Fruit fly (Drosophila melanogaster) whole organism, embryonic: ENCODE measurements around the gene RpL34b.
A peak's percentile ranks its signal among the peaks of the same experiment; 100 is the strongest.

ENCODE experiments used
- ATbp ChIP-seq: fragments of 200-800 bp; sonication (Bioruptor generic); optimal IDR thresholded peaks from 2 replicates; lab custom pipeline; 2017; ENCODE audit warnings: missing biosample characterization, mild to moderate bottlenecking, missing genetic modification characterization, missing genetic modification reagents
- BEAF-32 ChIP-seq: fragments of 200-800 bp; sonication (Bioruptor generic); optimal IDR thresholded peaks from 3 replicates; lab custom pipeline; 2017; ENCODE audit warnings: missing biosample characterization, missing genetic modification characterization, mild to moderate bottlenecking, moderate library complexity, missing genetic modification reagents
- CG10654 ChIP-seq: fragments of 200-800 bp; sonication (Bioruptor generic); optimal IDR thresholded peaks from 2 replicates; lab custom pipeline; 2016; ENCODE audit warnings: missing biosample characterization, missing genetic modification characterization
- CG12071 ChIP-seq: fragments of 200-800 bp; sonication (Bioruptor generic); optimal IDR thresholded peaks from 3 replicates; lab custom pipeline; 2018; ENCODE audit warnings: missing biosample characterization, mild to moderate bottlenecking, missing genetic modification characterization
- CG13296 ChIP-seq: fragments of 200-800 bp; sonication (Bioruptor generic); optimal IDR thresholded peaks from 3 replicates; lab custom pipeline; 2018; ENCODE audit warnings: missing biosample characterization, mild to moderate bottlenecking, missing genetic modification characterization
- CG1602 ChIP-seq: fragments of 200-800 bp; sonication (Bioruptor generic); optimal IDR thresholded peaks from 3 replicates; lab custom pipeline; 2016; ENCODE audit warnings: missing biosample characterization, missing genetic modification characterization
- CG17359 ChIP-seq: fragments of 200-800 bp; sonication (Bioruptor generic); optimal IDR thresholded peaks from 3 replicates; lab custom pipeline; 2018; ENCODE audit warnings: missing biosample characterization, mild to moderate bottlenecking, missing genetic modification characterization, moderate library complexity
- CG17385 ChIP-seq: fragments of 200-800 bp; sonication (Bioruptor generic); optimal IDR thresholded peaks from 3 replicates; lab custom pipeline; 2018; ENCODE audit warnings: missing biosample characterization, mild to moderate bottlenecking, missing genetic modification characterization
- CG17612 ChIP-seq: fragments of 200-800 bp; sonication (Bioruptor generic); IDR thresholded peaks from 2 replicates; pipeline ENCODE4 v1.3.6; 2022; ENCODE audit warnings: missing biosample characterization, missing genetic modification characterization
- CG18619 ChIP-seq: fragments of 200-800 bp; sonication (Bioruptor generic); optimal IDR thresholded peaks from 3 replicates; lab custom pipeline; 2017; ENCODE audit warnings: missing biosample characterization, mild to moderate bottlenecking, missing genetic modification characterization
- CG31224 ChIP-seq: fragments of 200-800 bp; sonication (Bioruptor generic); IDR thresholded peaks from 2 replicates; pipeline ENCODE4 v1.3.6; 2022; ENCODE audit warnings: missing biosample characterization, missing genetic modification characterization
- CG3281 ChIP-seq: fragments of 200-800 bp; sonication (Bioruptor generic); optimal IDR thresholded peaks from 3 replicates; lab custom pipeline; 2017; ENCODE audit warnings: missing biosample characterization, mild to moderate bottlenecking, missing genetic modification characterization
- CG33213 ChIP-seq: fragments of 200-800 bp; sonication (Bioruptor generic); optimal IDR thresholded peaks from 3 replicates; lab custom pipeline; 2016; ENCODE audit warnings: missing biosample characterization, missing genetic modification characterization
- CG34376 ChIP-seq: fragments of 200-800 bp; sonication (Bioruptor generic); optimal IDR thresholded peaks from 2 replicates; lab custom pipeline; 2018; ENCODE audit warnings: missing biosample characterization, mild to moderate bottlenecking, missing genetic modification characterization
- CG3847 ChIP-seq: fragments of 200-800 bp; sonication (Bioruptor generic); IDR thresholded peaks from 2 replicates; pipeline ENCODE4 v1.3.6; 2022; ENCODE audit warnings: missing biosample characterization, missing genetic modification characterization
- CG5245 ChIP-seq: fragments of 200-800 bp; sonication (Bioruptor generic); optimal IDR thresholded peaks from 3 replicates; lab custom pipeline; 2016; ENCODE audit warnings: missing biosample characterization, missing genetic modification characterization
- CG6175 ChIP-seq: fragments of 200-800 bp; sonication (Bioruptor generic); IDR thresholded peaks from 3 replicates; pipeline ENCODE4 v1.3.6; 2022; ENCODE audit warnings: missing biosample characterization, missing genetic modification characterization
- CG6765 ChIP-seq: fragments of 200-800 bp; sonication (Bioruptor generic); optimal IDR thresholded peaks from 3 replicates; lab custom pipeline; 2017; ENCODE audit warnings: missing biosample characterization, mild to moderate bottlenecking, missing genetic modification characterization
- CG7928 ChIP-seq: fragments of 200-800 bp; sonication (Bioruptor generic); optimal IDR thresholded peaks from 2 replicates; lab custom pipeline; 2017; ENCODE audit warnings: missing biosample characterization, mild to moderate bottlenecking, missing genetic modification characterization
- CG8089 ChIP-seq: fragments of 200-800 bp; sonication (Bioruptor generic); optimal IDR thresholded peaks from 3 replicates; lab custom pipeline; 2016; ENCODE audit warnings: missing biosample characterization, missing genetic modification characterization
- CG9437 ChIP-seq: fragments of 200-800 bp; sonication (Bioruptor generic); optimal IDR thresholded peaks from 2 replicates; lab custom pipeline; 2018; ENCODE audit warnings: missing biosample characterization, mild to moderate bottlenecking, missing genetic modification characterization
- CG9727 ChIP-seq: fragments of 200-800 bp; sonication (Bioruptor generic); optimal IDR thresholded peaks from 3 replicates; lab custom pipeline; 2017; ENCODE audit warnings: missing biosample characterization, mild to moderate bottlenecking, missing genetic modification characterization
- Chrac-16 ChIP-seq: fragments of 200-800 bp; sonication (Bioruptor generic); optimal IDR thresholded peaks from 3 replicates; lab custom pipeline; 2016; ENCODE audit warnings: missing biosample characterization, missing genetic modification characterization
- Elba2 ChIP-seq: fragments of 200-800 bp; sonication (Bioruptor generic); optimal IDR thresholded peaks from 3 replicates; lab custom pipeline; 2016; ENCODE audit warnings: missing biosample characterization, missing genetic modification characterization
- Fer1 ChIP-seq: fragments of 200-800 bp; sonication (Bioruptor generic); optimal IDR thresholded peaks from 2 replicates; lab custom pipeline; 2017; ENCODE audit warnings: missing biosample characterization, mild to moderate bottlenecking, missing genetic modification characterization
- H2.0 ChIP-seq: fragments of 200-800 bp; sonication (Bioruptor generic); IDR thresholded peaks from 2 replicates; pipeline ENCODE4 v1.3.6; 2022; ENCODE audit warnings: missing biosample characterization, missing genetic modification characterization
- Hr39 ChIP-seq: fragments of >200 bp; optimal IDR thresholded peaks from 2 replicates; lab custom pipeline; 2017
- Hr78 ChIP-seq, 2 experiments: fragments of 200-800 bp in 1 of 2; fragments of >200 bp in 1 of 2; sonication (Bioruptor generic) in 1 of 2; optimal IDR thresholded peaks; 2 replicates each; lab custom pipeline; 2017 to 2019; ENCODE audit warnings: missing biosample characterization in 2 of 2, missing genetic modification characterization in 2 of 2, mild to moderate bottlenecking in 1 of 2, moderate library complexity in 1 of 2
- Kr ChIP-seq: fragments of 200-800 bp; sonication (Bioruptor generic); optimal IDR thresholded peaks from 2 replicates; lab custom pipeline; 2017; ENCODE audit warnings: missing biosample characterization, mild to moderate bottlenecking, missing genetic modification characterization
- Lim3 ChIP-seq: fragments of 200-800 bp; sonication (Bioruptor generic); IDR thresholded peaks from 2 replicates; pipeline ENCODE4 v1.3.6; 2022; ENCODE audit warnings: missing biosample characterization, missing genetic modification characterization
- Six4 ChIP-seq: fragments of 200-800 bp; sonication (Bioruptor generic); optimal IDR thresholded peaks from 2 replicates; lab custom pipeline; 2016; ENCODE audit warnings: missing biosample characterization, missing genetic modification characterization
- TFAM ChIP-seq: fragments of 200-800 bp; sonication (Bioruptor generic); optimal IDR thresholded peaks from 2 replicates; lab custom pipeline; 2017; ENCODE audit warnings: missing biosample characterization, missing genetic modification characterization, inconsistent platforms
- ato ChIP-seq: fragments of 200-800 bp; sonication (Bioruptor generic); IDR thresholded peaks from 2 replicates; pipeline ENCODE4 v1.3.6; 2022; ENCODE audit warnings: missing biosample characterization, missing genetic modification characterization; ENCODE audit not compliant: partially characterized antibody
- br ChIP-seq: fragments of >200 bp; optimal IDR thresholded peaks from 2 replicates; lab custom pipeline; 2017
- caup ChIP-seq: fragments of 200-800 bp; sonication (Bioruptor generic); optimal IDR thresholded peaks from 3 replicates; lab custom pipeline; 2017; ENCODE audit warnings: missing biosample characterization, mild to moderate bottlenecking, missing genetic modification characterization, moderate library complexity; ENCODE audit not compliant: severe bottlenecking
- en ChIP-seq: fragments of 200-800 bp; sonication (Bioruptor generic); optimal IDR thresholded peaks from 2 replicates; lab custom pipeline; 2016; ENCODE audit warnings: missing biosample characterization, missing genetic modification characterization
- ftz-f1 ChIP-seq: fragments of 200-800 bp; sonication (Bioruptor generic); optimal IDR thresholded peaks from 2 replicates; lab custom pipeline; 2016; ENCODE audit warnings: missing biosample characterization, missing genetic modification characterization
- her ChIP-seq: fragments of 200-800 bp; sonication (Bioruptor generic); optimal IDR thresholded peaks from 2 replicates; lab custom pipeline; 2016; ENCODE audit warnings: missing biosample characterization, missing genetic modification characterization
- lmd ChIP-seq: fragments of 200-800 bp; sonication (Bioruptor generic); IDR thresholded peaks from 2 replicates; pipeline ENCODE4 v1.3.6; 2022; ENCODE audit warnings: missing biosample characterization, missing genetic modification characterization
- mam ChIP-seq: fragments of 200-800 bp; sonication (Bioruptor generic); optimal IDR thresholded peaks from 3 replicates; lab custom pipeline; 2016; ENCODE audit warnings: missing biosample characterization, missing genetic modification characterization
- nerfin-1 ChIP-seq: fragments of 200-800 bp; sonication (Bioruptor generic); optimal IDR thresholded peaks from 3 replicates; lab custom pipeline; 2019; ENCODE audit warnings: missing biosample characterization, mild to moderate bottlenecking, missing genetic modification characterization, moderate library complexity
- pb ChIP-seq: fragments of 200-800 bp; sonication (Bioruptor generic); optimal IDR thresholded peaks from 3 replicates; lab custom pipeline; 2016; ENCODE audit warnings: missing biosample characterization, missing genetic modification characterization
- sens ChIP-seq: fragments of 200-800 bp; sonication (Bioruptor generic); peaks from one replicate; lab custom pipeline; 2016; ENCODE audit warnings: missing biosample characterization, missing genetic modification characterization
- shn ChIP-seq: fragments of 200-800 bp; sonication (Bioruptor generic); optimal IDR thresholded peaks from 3 replicates; lab custom pipeline; 2016; ENCODE audit warnings: missing biosample characterization, missing genetic modification characterization
- sob ChIP-seq: fragments of 200-800 bp; sonication (Bioruptor generic); IDR thresholded peaks from 2 replicates; pipeline ENCODE4 v1.3.6; 2022; ENCODE audit warnings: missing biosample characterization, missing genetic modification characterization
- sr ChIP-seq: fragments of 200-800 bp; sonication (Bioruptor generic); IDR thresholded peaks from 3 replicates; pipeline ENCODE4 v1.3.6; 2022; ENCODE audit warnings: missing biosample characterization, missing genetic modification characterization
- stwl ChIP-seq: fragments of 200-800 bp; sonication (Bioruptor generic); optimal IDR thresholded peaks from 3 replicates; lab custom pipeline; 2018; ENCODE audit warnings: missing biosample characterization, mild to moderate bottlenecking, missing genetic modification characterization, moderate library complexity
- tna ChIP-seq: fragments of 200-800 bp; sonication (Bioruptor generic); IDR thresholded peaks from 2 replicates; pipeline ENCODE4 v1.3.6; 2022; ENCODE audit warnings: missing biosample characterization, missing genetic modification characterization; ENCODE audit not compliant: partially characterized antibody
- unc-4 ChIP-seq: fragments of 200-800 bp; sonication (Bioruptor generic); IDR thresholded peaks from 2 replicates; pipeline ENCODE4 v1.3.6; 2022; ENCODE audit warnings: missing biosample characterization, missing genetic modification characterization; ENCODE audit not compliant: partially characterized antibody
- vfl ChIP-seq: fragments of 200-800 bp; sonication (Bioruptor generic); optimal IDR thresholded peaks from 2 replicates; lab custom pipeline; 2016; ENCODE audit warnings: missing biosample characterization, missing genetic modification characterization
- zen ChIP-seq: fragments of 200-800 bp; sonication (Bioruptor generic); optimal IDR thresholded peaks from 3 replicates; lab custom pipeline; 2018; ENCODE audit warnings: missing biosample characterization, mild to moderate bottlenecking, missing genetic modification characterization, moderate library complexity
- zfh1 ChIP-seq: fragments of 200-800 bp; sonication (Bioruptor generic); IDR thresholded peaks from 3 replicates; pipeline ENCODE4 v1.3.6; 2022; ENCODE audit warnings: missing biosample characterization, missing genetic modification characterization

Gene RpL34b

dm6 chr3R:9404104-9404512 lies 3.1 kb upstream of the RpL34b start, which contains the start of the genes CG9356, BBIP1 and CG8135 (continued):
- TF ChIP-seq sob (GFP tag; lab: Robert Waterston, UW) (peak; percentile 68; the same call in 1 of the 2 replicates), Lim3 (GFP tag; lab: Robert Waterston, UW) (no peak), br (no peak), shn (peak; percentile 57), Elba2 (GFP tag; lab: Kevin White, UChicago) (peak; percentile 84), H2.0 (GFP tag; lab: Robert Waterston, UW) (peak; percentile 56), caup (peak; percentile 59), CG3847 (GFP tag; lab: Robert Waterston, UW) (peak; percentile 87), vfl (peak; percentile 69), tna (GFP tag; lab: Robert Waterston, UW) (no peak), Six4 (GFP tag; lab: Kevin White, UChicago) (peak; percentile 75), zen (tag; lab: Kevin White, UChicago) (peak; percentile 79), CG17385 (GFP tag; lab: Kevin White, UChicago) (no peak), CG7928 (peak; percentile 48), en (peak; percentile 73), her (GFP tag; lab: Kevin White, UChicago) (peak; percentile 50), sens (GFP tag; lab: Kevin White, UChicago) (peak; percentile 98), CG6765 (peak; percentile 44), mam (peak; percentile 86), CG9727 (GFP tag; lab: Kevin White, UChicago) (peak; percentile 76), Chrac-16 (GFP tag; lab: Kevin White, UChicago) (peak; percentile 85), CG13296 (GFP tag; lab: Kevin White, UChicago) (peak; percentile 69), lmd (GFP tag; lab: Robert Waterston, UW) (peak; percentile 56), CG17359 (peak; percentile 79), CG3281 (peak; percentile 63), CG5245 (peak; percentile 58), pb (GFP tag; lab: Kevin White, UChicago) (peak; percentile 23), sr (GFP tag; lab: Robert Waterston, UW) (peak; percentile 58; the same call in 1 of the 3 replicates), CG8089 (peak; percentile 53), CG6175 (GFP tag; lab: Robert Waterston, UW) (no peak), zfh1 (GFP tag; lab: Robert Waterston, UW) (peak; percentile 68; the same call in 2 of the 3 replicates), stwl (peak; percentile 92), nerfin-1 (tag; lab: Kevin White, UChicago) (peak; percentile 54), TFAM (GFP tag; lab: Kevin White, UChicago) (no peak), CG9437 (GFP tag; lab: Kevin White, UChicago) (no peak), Hr39 (lab: Kevin White, UChicago) (no peak), Fer1 (peak; percentile 78), CG12071 (GFP tag; lab: Kevin White, UChicago) (no peak), CG33213 (GFP tag; lab: Kevin White, UChicago) (peak; percentile 94), Kr (GFP tag; lab: Kevin White, UChicago) (no peak), ato (no peak), ATbp (GFP tag; lab: Kevin White, UChicago) (no peak), BEAF-32 (GFP tag; lab: Kevin White, UChicago) (peak; percentile 54), CG17612 (GFP tag; lab: Robert Waterston, UW) (no peak), CG34376 (GFP tag; lab: Kevin White, UChicago) (peak; percentile 65), Hr78 (GFP tag; optimal IDR thresholded peaks at IDR 0.05; lab: Kevin White, UChicago) (no peak), CG1602 (GFP tag; lab: Kevin White, UChicago) (peak; percentile 69), unc-4 (GFP tag; lab: Robert Waterston, UW) (peak; percentile 57; the same call in 1 of the 2 replicates), CG10654 (GFP tag; lab: Kevin White, UChicago) (peak; percentile 78), CG31224 (GFP tag; lab: Robert Waterston, UW) (peak; percentile 18; the same call in 1 of the 2 replicates), ftz-f1 (peak; percentile 51), CG18619 (peak; percentile 39)
